Worm (Caenorhabditis elegans): ENCODE results near the gene C10A4.2.

Gene C10A4.2

DNA sequence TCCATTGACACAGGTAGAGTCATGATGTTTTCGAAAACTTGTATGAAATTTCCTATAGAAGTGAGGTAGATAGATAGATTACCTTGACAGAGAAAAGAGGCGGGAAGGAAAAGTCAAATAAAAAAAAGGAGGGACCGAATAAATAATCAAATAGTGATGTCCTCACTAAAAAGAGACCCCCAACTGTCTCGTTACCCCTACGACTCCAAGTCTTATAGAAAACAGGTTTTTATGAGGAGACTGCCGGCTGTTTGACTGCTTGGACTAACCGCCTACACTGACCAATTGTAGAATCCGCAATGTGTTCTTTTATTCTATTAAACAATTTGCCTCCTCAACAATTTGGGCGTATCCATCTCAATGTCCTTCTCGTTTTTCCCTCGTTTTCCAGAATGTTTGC is 27.9 kb downstream of the C10A4.2 start, which contains the start of gene C01C10.2:
Gene C01C10.2, minus strand, starts transcription at position 170 of the 400 bp plus-strand sequence.
- no peak for TF ChIP-seq tbx-7 (tag; optimal IDR thresholded peaks at IDR 0.05)
- no peak for TF ChIP-seq C08G9.2 (tag; optimal IDR thresholded peaks at IDR 0.05)
- no peak for TF ChIP-seq pag-3 (tag; optimal IDR thresholded peaks at IDR 0.05; ENCODE audit: borderline replicate concordance)
- no peak for TF ChIP-seq elt-2 (tag; optimal IDR thresholded peaks at IDR 0.05)
- TF ChIP-seq ref-2 (tag; optimal IDR thresholded peaks at IDR 0.05) = no peak
- TF ChIP-seq dve-1 (tag; optimal IDR thresholded peaks at IDR 0.05) = no peak
- TF ChIP-seq eyg-1 (tag; optimal IDR thresholded peaks at IDR 0.05) = no peak
- no peak for TF ChIP-seq ceh-34 (tag; optimal IDR thresholded peaks at IDR 0.05)
- TF ChIP-seq pqm-1 (tag; optimal IDR thresholded peaks at IDR 0.05) = no peak
- no peak for TF ChIP-seq nhr-11 (tag; optimal IDR thresholded peaks at IDR 0.05)
- no peak for TF ChIP-seq odd-2 (tag; optimal IDR thresholded peaks at IDR 0.05)
- TF ChIP-seq ceh-22 (tag; optimal IDR thresholded peaks at IDR 0.05) = no peak
- no peak for TF ChIP-seq ceh-24 (tag; optimal IDR thresholded peaks at IDR 0.05)
- TF ChIP-seq zip-5 (tag; optimal IDR thresholded peaks at IDR 0.05) = no peak
- TF ChIP-seq sox-4 (tag; optimal IDR thresholded peaks at IDR 0.05) = no peak
- TF ChIP-seq nhr-232 (tag; optimal IDR thresholded peaks at IDR 0.05) = no peak
- TF ChIP-seq hlh-6 (tag; optimal IDR thresholded peaks at IDR 0.05) = no peak
- TF ChIP-seq unc-42 (tag; optimal IDR thresholded peaks at IDR 0.05) = no peak
- no peak for TF ChIP-seq fax-1 (tag; optimal IDR thresholded peaks at IDR 0.05)

DNA sequence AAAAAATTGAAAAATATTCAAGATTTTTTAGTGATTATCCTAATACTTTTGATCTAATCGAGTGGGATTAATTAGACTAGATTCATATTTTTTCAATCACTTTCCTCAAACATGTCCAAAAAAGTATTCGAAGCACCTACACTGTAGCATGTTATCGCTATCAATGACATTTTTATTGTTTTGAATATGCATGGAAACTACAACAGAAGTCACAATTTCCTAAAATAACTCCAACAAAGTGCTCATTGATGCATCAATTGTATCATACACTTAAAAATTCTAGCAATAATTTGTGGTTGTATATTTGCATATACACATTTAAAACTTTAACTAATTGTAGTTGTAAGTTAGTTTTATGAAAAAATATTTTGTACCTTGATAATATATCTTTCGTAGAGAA is 30.1 kb downstream of the C10A4.2 start:
- no peak for TF ChIP-seq tbx-2 (tag; optimal IDR thresholded peaks at IDR 0.05)
- no peak for TF ChIP-seq pros-1 (tag; optimal IDR thresholded peaks at IDR 0.05)
- TF ChIP-seq hlh-6 (tag; optimal IDR thresholded peaks at IDR 0.05) = no peak
- TF ChIP-seq ceh-14 (tag; optimal IDR thresholded peaks at IDR 0.05) = no peak
- no peak for TF ChIP-seq hlh-13 (GFP tag; optimal IDR thresholded peaks at IDR 0.05)
- no peak for TF ChIP-seq Y22D7AL.16 (tag; optimal IDR thresholded peaks at IDR 0.05)
- no peak for TF ChIP-seq gmeb-2 (tag; optimal IDR thresholded peaks at IDR 0.05)
- TF ChIP-seq ceh-19 (GFP tag; optimal IDR thresholded peaks at IDR 0.05) = no peak
- no peak for TF ChIP-seq fkh-6 (tag; optimal IDR thresholded peaks at IDR 0.05)
- TF ChIP-seq C08G9.2 (tag; optimal IDR thresholded peaks at IDR 0.05) = no peak
- no peak for TF ChIP-seq hlh-30 (tag; optimal IDR thresholded peaks at IDR 0.05; ENCODE audit: insufficient read depth)
- TF ChIP-seq ets-4 (tag; optimal IDR thresholded peaks at IDR 0.05) = no peak
- TF ChIP-seq pax-1 (tag; optimal IDR thresholded peaks at IDR 0.05) = no peak
- no peak for TF ChIP-seq zip-5 (tag; optimal IDR thresholded peaks at IDR 0.05)
- TF ChIP-seq pat-9 (tag; optimal IDR thresholded peaks at IDR 0.05) = no peak

DNA sequence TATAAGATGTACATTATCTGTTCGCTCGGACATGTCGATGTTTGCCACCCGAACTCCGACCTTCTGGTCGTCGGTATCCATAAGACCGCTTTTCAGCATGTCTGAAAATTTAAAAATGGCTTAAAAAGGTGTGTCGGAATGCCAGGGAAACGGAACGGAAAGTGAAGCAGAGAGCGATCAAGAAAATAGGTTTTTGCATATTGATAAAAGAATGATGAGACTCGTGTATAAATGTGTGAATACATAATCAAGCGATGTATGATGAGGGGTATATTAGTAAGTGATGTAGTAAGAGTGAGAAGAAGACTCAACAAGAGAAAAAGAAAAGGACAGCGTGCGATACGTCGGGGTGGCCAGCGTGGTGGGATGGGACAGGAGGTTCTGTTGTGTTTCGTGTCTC is 32.4 kb downstream of the C10A4.2 start, which contains the start of gene acl-12:
Gene acl-12, minus strand, starts transcription at position 101 of the 400 bp plus-strand sequence.
- TF ChIP-seq F13H6.1 (tag; optimal IDR thresholded peaks at IDR 0.05) (no peak), ref-2 (tag; optimal IDR thresholded peaks at IDR 0.05) (peak; percentile 1), nfya-1 (tag; optimal IDR thresholded peaks at IDR 0.05) (peak; percentile 15)

DNA sequence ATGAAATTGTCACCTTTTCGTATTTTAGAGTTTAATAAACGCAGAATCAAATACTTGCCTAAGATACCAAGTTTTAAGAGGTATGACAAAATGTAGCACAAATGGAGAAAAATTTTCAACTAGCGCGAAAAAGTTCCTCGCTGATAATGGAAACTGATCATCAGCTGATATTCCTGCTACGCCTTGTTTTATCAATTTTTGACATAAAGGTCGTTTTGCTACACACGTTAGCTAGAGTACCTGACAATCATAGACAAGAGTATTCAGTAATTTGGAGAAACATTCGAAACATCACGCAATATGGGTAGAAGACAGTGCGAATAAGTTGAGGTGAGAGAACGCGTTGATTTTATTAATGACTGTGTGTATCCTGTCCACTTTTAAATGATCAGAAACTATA is 35.7 kb downstream of the C10A4.2 start:
- TF ChIP-seq ztf-16 (tag; optimal IDR thresholded peaks at IDR 0.05) = no peak
- TF ChIP-seq elt-2 (tag; optimal IDR thresholded peaks at IDR 0.05) = peak; percentile 28

DNA sequence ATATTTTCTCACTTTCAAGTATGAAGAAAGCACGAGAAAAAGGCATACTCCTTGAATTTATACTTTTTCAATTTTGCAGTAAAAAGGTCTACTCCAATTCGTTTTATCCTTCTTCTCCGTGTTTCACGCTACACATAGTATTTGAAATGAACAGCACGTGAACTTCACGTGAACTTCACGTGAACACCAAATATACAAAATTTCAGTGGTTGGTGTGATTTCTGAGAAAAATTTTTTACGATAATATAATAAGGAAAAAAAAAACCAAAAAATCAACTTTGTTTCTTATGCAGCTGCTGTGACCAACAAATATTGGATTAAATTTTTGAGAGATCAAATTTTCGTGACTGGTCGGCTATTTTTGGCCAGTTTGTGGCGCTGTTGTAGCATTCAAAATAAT is 36.5 kb downstream of the C10A4.2 start:
- TF ChIP-seq dve-1 (tag; optimal IDR thresholded peaks at IDR 0.05) (no peak), unc-55 (GFP tag; optimal IDR thresholded peaks at IDR 0.05) (no peak), tbx-7 (tag; optimal IDR thresholded peaks at IDR 0.05) (no peak), pag-3 (tag; optimal IDR thresholded peaks at IDR 0.05; ENCODE audit: borderline replicate concordance) (no peak), T23F11.4 (GFP tag; optimal IDR thresholded peaks at IDR 0.05) (no peak), nhr-11 (tag; optimal IDR thresholded peaks at IDR 0.05) (no peak), che-1 (tag; optimal IDR thresholded peaks at IDR 0.05) (no peak), ceh-6 (GFP tag; optimal IDR thresholded peaks at IDR 0.05) (no peak), elt-4 (tag; optimal IDR thresholded peaks at IDR 0.05) (no peak), F13H6.1 (tag; optimal IDR thresholded peaks at IDR 0.05) (no peak), ceh-31 (tag; optimal IDR thresholded peaks at IDR 0.05) (no peak)
